Fruit fly (Drosophila melanogaster): Measurements from ENCODE around the gene Nlp.

Gene Nlp

DNA sequence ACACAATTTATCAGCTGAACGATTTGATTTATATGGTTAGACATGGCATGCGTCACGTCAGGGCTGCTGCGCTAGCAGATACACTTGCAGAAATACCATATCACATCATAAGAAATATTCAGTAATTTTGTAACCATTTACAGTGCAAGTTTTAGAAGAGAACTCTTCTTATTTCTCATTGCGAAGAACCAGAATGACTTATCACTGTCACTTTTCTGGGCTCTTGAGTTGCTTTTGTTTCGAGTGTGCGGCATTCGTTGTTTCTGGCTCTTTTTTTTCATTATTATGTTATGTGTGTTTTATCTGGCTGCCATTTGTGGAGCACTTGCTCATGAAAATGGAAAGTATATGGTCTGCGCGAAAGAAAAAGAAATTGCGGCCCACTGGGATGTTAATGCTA lies 22.6 kb upstream of the Nlp start (continued):
- TF ChIP-seq insv (GFP tag; optimal IDR thresholded peaks at IDR 0.05): no peak
- TF ChIP-seq inv (GFP tag; IDR thresholded peaks at IDR 0.05; ENCODE audit: partially characterized antibody): no peak
- no peak for TF ChIP-seq zen2 (GFP tag; IDR thresholded peaks at IDR 0.05; ENCODE audit: partially characterized antibody)
- TF ChIP-seq gro (GFP tag; optimal IDR thresholded peaks at IDR 0.05): no peak
- no peak; the same call in 2 of the 3 replicates for TF ChIP-seq B-H1 (GFP tag; IDR thresholded peaks at IDR 0.05)
- TF ChIP-seq Tbp (GFP tag; optimal IDR thresholded peaks at IDR 0.05): no peak
- TF ChIP-seq Fer2 (tag; optimal IDR thresholded peaks at IDR 0.05): no peak
- no peak for TF ChIP-seq CG2199 (GFP tag; IDR thresholded peaks at IDR 0.05)
- peak; percentile 77 for TF ChIP-seq Drgx (GFP tag; IDR thresholded peaks at IDR 0.05)
- no peak for TF ChIP-seq CG15073 (GFP tag; optimal IDR thresholded peaks at IDR 0.05)
- no peak for TF ChIP-seq CG4360 (GFP tag; IDR thresholded peaks at IDR 0.05)
- TF ChIP-seq nmo (GFP tag; optimal IDR thresholded peaks at IDR 0.05): no peak
- no peak for TF ChIP-seq CG6854 (GFP tag; optimal IDR thresholded peaks at IDR 0.05)
- no peak for TF ChIP-seq CG3995 (GFP tag; optimal IDR thresholded peaks at IDR 0.05)
- TF ChIP-seq Six4 (GFP tag; optimal IDR thresholded peaks at IDR 0.05): no peak
- TF ChIP-seq CHES-1-like (GFP tag; optimal IDR thresholded peaks at IDR 0.05): no peak
- no peak for TF ChIP-seq CG12942 (GFP tag; optimal IDR thresholded peaks at IDR 0.05)
- no peak for TF ChIP-seq CG2202 (tag; optimal IDR thresholded peaks at IDR 0.05)
- no peak for TF ChIP-seq chinmo (GFP tag; IDR thresholded peaks at IDR 0.05; ENCODE audit: partially characterized antibody)
- TF ChIP-seq Adf1 (GFP tag; IDR thresholded peaks at IDR 0.05): no peak
- TF ChIP-seq gsb-n (tag; optimal IDR thresholded peaks at IDR 0.05): no peak
- no peak for TF ChIP-seq CG7271 (tag; optimal IDR thresholded peaks at IDR 0.05)
- TF ChIP-seq gcm (GFP tag; optimal IDR thresholded peaks at IDR 0.05): no peak
- peak; percentile 32; the same call in 1 of the 2 replicates for TF ChIP-seq HLH3B (GFP tag; IDR thresholded peaks at IDR 0.05)
- TF ChIP-seq Poxn (GFP tag; IDR thresholded peaks at IDR 0.05): no peak
- no peak for TF ChIP-seq Mad (GFP tag; optimal IDR thresholded peaks at IDR 0.05)
- TF ChIP-seq Camta (GFP tag; optimal IDR thresholded peaks at IDR 0.05): no peak
- no peak for TF ChIP-seq CG2116 (GFP tag; optimal IDR thresholded peaks at IDR 0.05)
- TF ChIP-seq Xbp1 (GFP tag; optimal IDR thresholded peaks at IDR 0.05): peak; percentile 16
- TF ChIP-seq CG10431 (GFP tag; optimal IDR thresholded peaks at IDR 0.05): no peak
- 0 out of 2 replicates have a peak, but pooled peaks have one; percentile 8 for TF ChIP-seq H2.0 (GFP tag; IDR thresholded peaks at IDR 0.05)
- TF ChIP-seq Scr (GFP tag; IDR thresholded peaks at IDR 0.05; ENCODE audit: partially characterized antibody): no peak
- TF ChIP-seq hbn (GFP tag; IDR thresholded peaks at IDR 0.05; ENCODE audit: partially characterized antibody): no peak
- no peak for TF ChIP-seq luna (GFP tag; optimal IDR thresholded peaks at IDR 0.05)
- TF ChIP-seq twi (tag; optimal IDR thresholded peaks at IDR 0.05): no peak
- TF ChIP-seq Fer3 (tag; optimal IDR thresholded peaks at IDR 0.05): no peak
- no peak for TF ChIP-seq Usf (GFP tag; optimal IDR thresholded peaks at IDR 0.05)
- no peak for TF ChIP-seq Mrtf (GFP tag; IDR thresholded peaks at IDR 0.05)
- no peak for TF ChIP-seq CG7556 (GFP tag; optimal IDR thresholded peaks at IDR 0.05)
- no peak for TF ChIP-seq Deaf1 (tag; optimal IDR thresholded peaks at IDR 0.05)
- TF ChIP-seq C15 (GFP tag; IDR thresholded peaks at IDR 0.05): no peak
- TF ChIP-seq CG3726 (GFP tag; IDR thresholded peaks at IDR 0.05): no peak
- TF ChIP-seq kni (GFP tag; optimal IDR thresholded peaks at IDR 0.05): no peak
- no peak for TF ChIP-seq HLH4C (GFP tag; IDR thresholded peaks at IDR 0.05; ENCODE audit: partially characterized antibody)
- peak; percentile 22; the same call in 1 of the 2 replicates for TF ChIP-seq Ptx1 (GFP tag; IDR thresholded peaks at IDR 0.05)
- no peak for TF ChIP-seq CG6175 (GFP tag; IDR thresholded peaks at IDR 0.05)
- TF ChIP-seq CG34376 (GFP tag; optimal IDR thresholded peaks at IDR 0.05): no peak
- TF ChIP-seq CG14710 (tag; optimal IDR thresholded peaks at IDR 0.05): no peak
- peak; percentile 48 for TF ChIP-seq row (GFP tag; IDR thresholded peaks at IDR 0.05)
- no peak for TF ChIP-seq CG7786 (GFP tag; optimal IDR thresholded peaks at IDR 0.05)
- no peak for TF ChIP-seq scrt (GFP tag; optimal IDR thresholded peaks at IDR 0.05)
- TF ChIP-seq CG42726 (GFP tag; IDR thresholded peaks at IDR 0.05; ENCODE audit: partially characterized antibody): no peak

All from whole organism, embryonic.